Worm (Caenorhabditis elegans): Measurements from ENCODE around the gene C05D11.5.
A peak's percentile ranks its signal among the peaks of the same experiment; 100 is the strongest.

The C05D11.5 gene

DNA sequence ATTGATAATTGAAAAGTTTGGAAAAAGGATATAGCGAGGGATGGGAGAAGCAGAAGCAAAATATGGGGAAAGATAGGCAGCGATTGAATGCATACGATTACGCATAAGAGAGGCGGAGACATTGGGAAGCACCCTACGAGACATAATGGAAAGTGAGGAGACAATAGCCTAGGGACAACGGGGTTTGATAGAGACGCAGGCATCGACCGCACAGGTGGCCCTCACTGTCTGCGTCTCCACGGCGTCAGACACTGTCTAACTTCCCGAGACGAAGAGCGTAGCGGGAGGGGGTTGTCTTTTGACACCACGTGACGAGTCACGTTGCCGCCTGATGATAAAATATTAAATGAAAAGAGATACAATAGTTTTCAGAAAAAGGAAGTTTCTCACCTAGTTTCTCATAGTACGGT lies 9.2 kb upstream of the C05D11.5 start (continued):
- TF ChIP-seq nhr-11 (tag; optimal IDR thresholded peaks at IDR 0.05) (peak; percentile 85), pag-3 (tag; optimal IDR thresholded peaks at IDR 0.05; ENCODE audit: borderline replicate concordance, insufficient read depth) (no peak), snu-23 (GFP tag; optimal IDR thresholded peaks at IDR 0.05) (peak; percentile 95), fkh-8 (tag; optimal IDR thresholded peaks at IDR 0.05) (peak; percentile 92), sptf-1 (tag; optimal IDR thresholded peaks at IDR 0.05) (no peak), hlh-4 (tag; optimal IDR thresholded peaks at IDR 0.05) (peak; percentile 23), ceh-90 (tag; optimal IDR thresholded peaks at IDR 0.05) (no peak), ets-5 (GFP tag; IDR thresholded peaks at IDR 0.05) (no peak), nhr-237 (tag; optimal IDR thresholded peaks at IDR 0.05) (peak; percentile 22), nhr-71 (tag; optimal IDR thresholded peaks at IDR 0.05) (peak; percentile 99), aha-1 (tag; optimal IDR thresholded peaks at IDR 0.05) (peak; percentile 59), sup-37 (GFP tag; optimal IDR thresholded peaks at IDR 0.05) (peak; percentile 77), efl-3 (GFP tag; optimal IDR thresholded peaks at IDR 0.05) (peak; percentile 61), nhr-19 (GFP tag; conservative IDR thresholded peaks at IDR 0.05) (peak; percentile 96), unc-30 (tag; optimal IDR thresholded peaks at IDR 0.05) (no peak), unc-130 (tag; optimal IDR thresholded peaks at IDR 0.05) (peak; percentile 83)

DNA sequence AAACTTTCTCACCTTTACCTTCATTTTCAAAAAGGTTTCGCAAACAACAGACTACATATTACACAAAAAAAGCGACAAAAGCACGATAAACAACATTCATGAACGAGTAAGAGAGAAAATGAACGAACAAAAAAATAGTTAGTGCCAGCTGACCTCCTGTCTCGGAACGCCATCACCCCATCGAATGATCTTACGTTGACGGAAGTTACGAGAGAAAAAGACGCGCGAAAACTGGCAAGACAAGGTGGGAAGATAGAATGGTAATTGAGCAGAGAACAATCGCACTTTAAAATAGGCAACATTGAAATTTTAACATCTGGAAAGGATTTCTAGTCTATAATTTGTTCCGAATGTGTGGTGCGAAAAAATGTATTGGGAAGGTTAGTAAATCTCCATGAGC lies 8.4 kb upstream of the C05D11.5 start:
- peak in 1 of 6 experiments; percentile 6 for TF ChIP-seq elt-3 (tag; optimal IDR thresholded peaks at IDR 0.05)
- TF ChIP-seq ces-1 (GFP tag; optimal IDR thresholded peaks at IDR 0.05) = no peak
- TF ChIP-seq ama-1 (optimal IDR thresholded peaks at IDR 0.05) = peak; percentile 65
- no peak for TF ChIP-seq xbp-1 (tag; optimal IDR thresholded peaks at IDR 0.05)
- TF ChIP-seq lin-13 (GFP tag; optimal IDR thresholded peaks at IDR 0.05) = no peak
- peak; percentile 42 for TF ChIP-seq fkh-4 (tag; optimal IDR thresholded peaks at IDR 0.05; ENCODE audit: borderline replicate concordance)
- TF ChIP-seq lin-14 (GFP tag; optimal IDR thresholded peaks at IDR 0.05) = peak; percentile 34
- peak; percentile 14 for TF ChIP-seq nhr-90 (tag; optimal IDR thresholded peaks at IDR 0.05; ENCODE audit: poor library complexity)
- peak; percentile 32 for TF ChIP-seq mep-1 (tag; optimal IDR thresholded peaks at IDR 0.05)
- TF ChIP-seq unc-86 (tag; optimal IDR thresholded peaks at IDR 0.05) = no peak
- TF ChIP-seq zip-4 (GFP tag; optimal IDR thresholded peaks at IDR 0.05) = no peak
- TF ChIP-seq lin-39 (tag; optimal IDR thresholded peaks at IDR 0.05) = no peak
- TF ChIP-seq blmp-1 (tag; optimal IDR thresholded peaks at IDR 0.05) = peak; percentile 50
- no peak for TF ChIP-seq sup-37 (GFP tag; optimal IDR thresholded peaks at IDR 0.05)
- peak in 1 of 2 experiments; percentile 45 for TF ChIP-seq lin-35 (GFP tag; optimal IDR thresholded peaks at IDR 0.05)
- TF ChIP-seq aly-2 (tag; optimal IDR thresholded peaks at IDR 0.05) = no peak
- TF ChIP-seq dsc-1 (tag; optimal IDR thresholded peaks at IDR 0.05) = peak; percentile 69
- peak; percentile 42 for TF ChIP-seq nhr-19 (GFP tag; conservative IDR thresholded peaks at IDR 0.05)
- TF ChIP-seq rnt-1 (tag; optimal IDR thresholded peaks at IDR 0.05) = peak; percentile 10
- TF ChIP-seq nhr-85 (tag) = no peak

DNA sequence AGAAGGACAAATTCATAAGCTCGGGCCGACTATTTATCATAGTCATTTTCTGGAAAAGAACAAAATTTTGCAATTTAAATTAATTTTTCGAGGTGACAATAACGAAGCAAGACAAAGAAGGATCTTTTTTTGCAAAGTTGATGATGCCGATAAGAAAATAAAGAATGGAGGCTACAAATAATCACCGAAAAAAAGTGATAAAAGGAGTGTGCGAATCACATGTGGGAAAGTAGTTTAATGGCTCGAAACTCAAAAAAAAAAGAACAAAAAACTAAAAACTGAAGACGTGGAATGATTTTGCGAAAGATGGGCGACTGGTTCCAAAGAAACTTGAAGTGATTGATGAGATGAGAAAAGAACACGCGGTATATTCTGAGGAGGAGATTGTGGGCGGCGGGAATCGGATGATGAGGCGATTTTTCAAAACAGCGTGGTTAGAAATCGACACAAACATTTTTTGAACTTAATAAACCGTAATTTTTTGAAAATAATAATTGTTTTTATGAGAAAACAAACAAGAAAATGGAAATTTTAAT lies 7.7 kb upstream of the C05D11.5 start, which contains the start of gene atgl-1:
Gene atgl-1, minus strand, starts transcription at position 51 of the 536 bp plus-strand sequence.
- TF ChIP-seq lin-39 (tag; optimal IDR thresholded peaks at IDR 0.05) (no peak), tlp-1 (tag; optimal IDR thresholded peaks at IDR 0.05) (no peak), pax-3 (tag; optimal IDR thresholded peaks at IDR 0.05) (no peak), nhr-20 (tag; optimal IDR thresholded peaks at IDR 0.05) (peak; percentile 3), ztf-11 (tag; optimal IDR thresholded peaks at IDR 0.05) (no peak), mdl-1 (tag; optimal IDR thresholded peaks at IDR 0.05) (no peak), F16B12.6 (tag; optimal IDR thresholded peaks at IDR 0.05) (no peak), isw-1 (GFP tag; IDR thresholded peaks at IDR 0.05) (no peak), rnt-1 (tag; optimal IDR thresholded peaks at IDR 0.05) (no peak), elt-3 (tag; optimal IDR thresholded peaks at IDR 0.05) (peak in 1 of 6 experiments; percentile 18), efl-1 (optimal IDR thresholded peaks at IDR 0.05) (no peak), efl-1 (GFP tag; optimal IDR thresholded peaks at IDR 0.05 in 1 of 2) (peak in 1 of 2 experiments; percentile 51), lin-14 (GFP tag; optimal IDR thresholded peaks at IDR 0.05) (peak; percentile 62), blmp-1 (tag; optimal IDR thresholded peaks at IDR 0.05) (peak; percentile 46), nhr-85 (tag) (peak; percentile 84), dsc-1 (tag; optimal IDR thresholded peaks at IDR 0.05) (no peak), nhr-71 (tag; optimal IDR thresholded peaks at IDR 0.05) (peak; percentile 37)

All from whole organism, L1 larva.